Fruit fly (Drosophila melanogaster) S2 (cell line): ENCODE measurements around the gene CG11997.

Experiments used
- CG8478 ChIP-seq: fragments of >200 bp; optimal IDR thresholded peaks from 2 replicates; lab custom pipeline; 2018
- CTCF ChIP-seq, 2 experiments: fragments of >200 bp; optimal IDR thresholded peaks; 2 replicates each; lab custom pipeline; 2018

DNA sequence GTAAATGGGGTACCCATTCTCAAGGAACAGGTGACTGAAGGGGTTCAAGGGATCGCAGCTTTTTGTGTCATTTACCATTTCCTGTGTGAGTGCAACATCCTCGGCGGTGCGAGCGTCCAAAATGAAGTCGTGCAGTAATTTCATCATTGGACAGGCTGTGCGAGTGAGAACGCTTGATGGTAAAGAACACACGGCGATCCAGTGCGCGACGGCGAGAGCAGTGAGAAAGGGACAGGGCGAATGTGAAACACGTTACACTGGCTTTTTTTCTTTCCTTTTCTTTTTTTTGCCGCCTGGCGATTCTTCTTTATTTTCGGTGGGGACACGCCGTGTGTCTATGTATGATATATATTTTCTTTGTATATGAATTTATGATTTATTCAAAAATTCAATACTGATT, 48.8 kb downstream of the CG11997 start:
- TF ChIP-seq CG8478 (lab: Kevin White, UChicago) (no peak), CTCF (optimal IDR thresholded peaks at IDR 0.05; lab: Kevin White, UChicago) (no peak)
